Fruit fly (Drosophila melanogaster): Measurements from ENCODE around the gene atk.
"Not testable (repeated sequence)": the region's sequence is repeated elsewhere in the genome, so short reads cannot be mapped to it uniquely, and the experiment has no call there.

The atk gene

DNA sequence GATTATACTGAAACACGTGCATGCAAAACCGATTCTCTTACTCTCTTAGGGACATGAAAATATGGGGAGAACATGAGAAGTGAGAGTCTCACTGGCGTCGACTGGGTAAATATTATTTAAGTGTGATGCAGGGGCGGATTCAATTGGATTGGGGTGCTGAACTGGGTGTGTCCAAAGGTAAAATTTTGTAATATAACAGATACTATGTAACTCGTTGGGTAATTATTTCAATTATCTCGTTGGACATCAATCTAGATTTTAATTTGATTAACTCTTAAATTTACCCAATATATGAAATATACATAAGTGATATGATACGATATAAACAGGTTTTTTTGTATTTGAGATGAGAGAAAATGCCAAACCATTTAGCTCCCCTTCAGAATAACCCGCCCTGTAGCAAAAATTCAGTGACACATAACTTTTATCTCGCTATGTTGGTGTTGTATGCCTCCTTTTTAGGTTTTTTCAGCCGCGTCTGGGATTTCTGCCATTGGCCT, 43.5 kb upstream of the atk start (continued):
- TF ChIP-seq Eip93F (GFP tag; optimal IDR thresholded peaks at IDR 0.05) (peak; percentile 53), CG1621 (tag; optimal IDR thresholded peaks at IDR 0.05) (peak; percentile 84), CG10669 (GFP tag; optimal IDR thresholded peaks at IDR 0.05) (peak; percentile 91), fd59A (GFP tag; optimal IDR thresholded peaks at IDR 0.05) (peak; percentile 84), achi (GFP tag; optimal IDR thresholded peaks at IDR 0.05) (peak; percentile 91), dac (GFP tag; optimal IDR thresholded peaks at IDR 0.05) (peak; percentile 70), cyc (GFP tag; optimal IDR thresholded peaks at IDR 0.05) (peak; percentile 92), CG9139 (GFP tag; optimal IDR thresholded peaks at IDR 0.05) (peak; percentile 85), lz (GFP tag; optimal IDR thresholded peaks at IDR 0.05) (peak; percentile 91), CG31627 (GFP tag; optimal IDR thresholded peaks at IDR 0.05) (peak; percentile 94), svp (GFP tag) (peak; percentile 97), Lpt (GFP tag; optimal IDR thresholded peaks at IDR 0.05) (peak; percentile 85), CG3032 (tag; optimal IDR thresholded peaks at IDR 0.05) (peak; percentile 89), Ets21C (GFP tag; optimal IDR thresholded peaks at IDR 0.05) (peak; percentile 91), acj6 (GFP tag; optimal IDR thresholded peaks at IDR 0.05) (peak; percentile 89), net (GFP tag; optimal IDR thresholded peaks at IDR 0.05) (peak; percentile 91), Blimp-1 (GFP tag; optimal IDR thresholded peaks at IDR 0.05) (peak; percentile 80), Sox14 (GFP tag; optimal IDR thresholded peaks at IDR 0.05) (peak; percentile 92), Sox102F (GFP tag; optimal IDR thresholded peaks at IDR 0.05) (peak; percentile 93), CG11762 (GFP tag; optimal IDR thresholded peaks at IDR 0.05; ENCODE audit: insufficient read depth) (peak; percentile 83), CG11902 (GFP tag; optimal IDR thresholded peaks at IDR 0.05) (peak; percentile 98), Hr38 (GFP tag; optimal IDR thresholded peaks at IDR 0.05) (no peak), salr (GFP tag; optimal IDR thresholded peaks at IDR 0.05) (peak in 1 of 2 experiments; percentile 87), CG8632 (GFP tag; optimal IDR thresholded peaks at IDR 0.05) (peak; percentile 90), dsx (GFP tag; optimal IDR thresholded peaks at IDR 0.05; ENCODE audit: poor library complexity, severe bottlenecking) (peak; percentile 59), CG6276 (GFP tag; optimal IDR thresholded peaks at IDR 0.05) (peak; percentile 83)

DNA sequence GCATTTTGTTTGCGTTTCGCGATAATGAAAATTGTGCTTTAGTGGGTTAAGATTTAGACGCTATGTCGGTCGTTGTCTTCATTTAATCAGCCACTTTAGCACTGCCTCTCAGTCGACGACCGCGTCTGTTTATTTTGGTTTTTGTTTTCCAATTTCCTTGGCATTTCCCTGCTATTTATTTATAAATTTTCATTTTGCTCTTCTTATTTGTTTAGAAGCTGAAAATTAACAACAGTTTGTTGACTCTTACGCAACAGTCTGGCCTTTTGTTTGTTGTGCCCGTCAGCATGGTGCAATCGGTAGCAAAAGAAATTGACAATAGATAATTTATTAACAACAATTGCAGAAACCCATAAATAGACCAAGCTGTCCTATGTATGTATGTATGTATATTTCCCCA, 42.9 kb upstream of the atk start:
- TF ChIP-seq spab (GFP tag; optimal IDR thresholded peaks at IDR 0.05) (no peak), eg (GFP tag; IDR thresholded peaks at IDR 0.05) (no peak), Eip78C (GFP tag) (peak; percentile 70), CG15336 (GFP tag; IDR thresholded peaks at IDR 0.05) (0 out of 2 replicates have a peak, but pooled peaks have one; percentile 18), dsx (GFP tag; optimal IDR thresholded peaks at IDR 0.05; ENCODE audit: poor library complexity, severe bottlenecking) (no peak), Blimp-1 (GFP tag; optimal IDR thresholded peaks at IDR 0.05) (no peak)

DNA sequence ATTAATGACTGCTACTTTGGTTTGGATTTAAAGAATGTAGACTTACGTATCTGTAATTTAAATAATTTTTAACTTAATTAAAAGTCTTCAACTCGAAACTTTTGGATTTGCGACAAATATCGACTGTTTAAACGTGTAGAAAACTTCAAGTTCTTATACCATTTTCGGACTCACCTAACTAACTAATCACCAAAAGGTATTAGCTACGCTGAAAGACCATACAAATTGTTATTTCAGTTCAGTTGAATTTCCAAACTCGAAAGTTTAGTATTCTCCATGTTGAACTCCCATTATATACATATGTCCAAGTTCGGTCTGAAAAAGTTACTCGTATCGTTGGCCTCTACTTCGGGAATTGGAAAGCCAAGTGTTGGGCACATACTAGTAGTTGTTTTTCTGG, 41.1 kb upstream of the atk start, which contains the start of gene CG5078:
Gene CG5078 (plus strand): TSS at position 301 of the 400 bp plus-strand sequence.
- no peak for TF ChIP-seq dsx (GFP tag; optimal IDR thresholded peaks at IDR 0.05; ENCODE audit: poor library complexity, severe bottlenecking)
- no peak for TF ChIP-seq CG34406 (GFP tag; optimal IDR thresholded peaks at IDR 0.05)
- no peak for TF ChIP-seq CG7368 (GFP tag; optimal IDR thresholded peaks at IDR 0.05)
- no peak for TF ChIP-seq CG1621 (tag; optimal IDR thresholded peaks at IDR 0.05)
- no peak for TF ChIP-seq CG3919 (GFP tag; optimal IDR thresholded peaks at IDR 0.05)
- TF ChIP-seq CG6276 (GFP tag; optimal IDR thresholded peaks at IDR 0.05) = no peak
- TF ChIP-seq CG15336 (GFP tag; IDR thresholded peaks at IDR 0.05) = no peak
- TF ChIP-seq fkh (GFP tag; optimal IDR thresholded peaks at IDR 0.05) = no peak

DNA sequence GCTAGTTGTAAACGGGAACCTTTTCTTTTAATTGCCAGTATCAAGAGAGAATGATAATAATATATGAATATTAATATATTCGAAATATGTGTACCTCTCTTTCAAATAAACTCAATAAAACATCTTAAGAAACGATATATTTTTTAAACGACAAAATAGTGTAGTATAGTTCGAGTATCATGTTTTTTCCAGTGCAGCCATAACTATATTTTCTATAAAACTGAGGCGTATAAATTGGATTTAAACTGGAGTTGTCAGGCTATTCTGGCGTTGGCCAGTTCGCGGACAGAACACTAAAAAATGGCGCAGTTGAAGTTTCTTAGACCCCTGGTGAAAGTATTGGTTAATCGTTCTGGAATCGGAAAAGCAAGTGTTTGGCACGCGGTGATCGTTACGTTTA, 39.2 kb upstream of the atk start, which contains the start of gene CG17637:
Gene CG17637 (plus strand): TSS at position 301 of the 400 bp plus-strand sequence.
- TF ChIP-seq Smox, CG8632, Eip93F (GFP tag; optimal IDR thresholded peaks at IDR 0.05): not testable (repeated sequence)
